Worm (Caenorhabditis elegans) whole organism, L4 larva: ENCODE measurements around the gene F27E5.5.
A peak's percentile ranks its signal among the peaks of the same experiment; 100 is the strongest.

Experiments used
- R02D3.7 ChIP-seq: fragments of 150-350 bp; sonication (generic microtip); optimal IDR thresholded peaks from 3 replicates; lab custom pipeline; 2014; ENCODE audit warnings: missing biosample characterization, missing genetic modification characterization
- Y48G9A.11 ChIP-seq: fragments of 200-800 bp; sonication (Bioruptor generic); IDR thresholded peaks from 2 replicates; pipeline ENCODE4 v1.3.6; 2022; ENCODE audit warnings: missing genetic modification reagents, missing genetic modification characterization, missing compliant biosample characterization
- Y5F2A.4 ChIP-seq: fragments of 200-800 bp; sonication (Bioruptor generic); optimal IDR thresholded peaks from 2 replicates; lab custom pipeline; 2018; ENCODE audit warnings: mild to moderate bottlenecking, missing genetic modification characterization, missing compliant biosample characterization
- aha-1 ChIP-seq: fragments of 150-350 bp; peaks from one replicate; lab custom pipeline; 2014; ENCODE audit warnings: missing biosample characterization, missing genetic modification characterization
- ceh-82 ChIP-seq: sonication (generic microtip); optimal IDR thresholded peaks from 2 replicates; lab custom pipeline; 2017; ENCODE audit warnings: missing biosample characterization, missing genetic modification characterization
- cey-2 ChIP-seq: sonication (generic microtip); optimal IDR thresholded peaks from 3 replicates; lab custom pipeline; 2017; ENCODE audit warnings: missing genetic modification characterization, mild to moderate bottlenecking, missing compliant biosample characterization, antibody characterized with exemption, borderline replicate concordance; ENCODE audit not compliant: insufficient read depth
- daf-8 ChIP-seq: fragments of 200-800 bp; sonication (Bioruptor generic); IDR thresholded peaks from 2 replicates; pipeline ENCODE4 v1.3.6; 2022; ENCODE audit warnings: missing genetic modification characterization, missing compliant biosample characterization
- egl-27 ChIP-seq: sonication (generic microtip); optimal IDR thresholded peaks from 3 replicates; lab custom pipeline; 2017; ENCODE audit warnings: missing biosample characterization, missing genetic modification reagents, missing genetic modification characterization
- egl-43 ChIP-seq: fragments of 200-800 bp; sonication (Bioruptor generic); IDR thresholded peaks from 2 replicates; pipeline ENCODE4 v1.3.6; 2022; ENCODE audit warnings: missing genetic modification reagents, missing genetic modification characterization, missing compliant biosample characterization
- fos-1 ChIP-seq: fragments of 150-350 bp; optimal IDR thresholded peaks from 2 replicates; lab custom pipeline; 2014; ENCODE audit warnings: missing biosample characterization, missing genetic modification characterization
- hlh-11 ChIP-seq: fragments of 200-800 bp; sonication (Bioruptor generic); optimal IDR thresholded peaks from 2 replicates; lab custom pipeline; 2018; ENCODE audit warnings: mild to moderate bottlenecking, missing genetic modification characterization, missing compliant biosample characterization
- hlh-30 ChIP-seq: sonication (generic microtip); optimal IDR thresholded peaks from 2 replicates; lab custom pipeline; 2017; ENCODE audit warnings: antibody characterized with exemption, mild to moderate bottlenecking, missing genetic modification characterization, missing compliant biosample characterization; ENCODE audit not compliant: insufficient read depth
- lin-38 ChIP-seq: fragments of 200-800 bp; sonication (Bioruptor generic); IDR thresholded peaks from 2 replicates; pipeline ENCODE4 v1.3.6; 2022; ENCODE audit warnings: missing genetic modification reagents, missing genetic modification characterization, missing compliant biosample characterization
- mdt-29 ChIP-seq: fragments of 200-800 bp; sonication (Bioruptor generic); IDR thresholded peaks from 2 replicates; pipeline ENCODE4 v1.3.6; 2022; ENCODE audit warnings: missing genetic modification reagents, missing genetic modification characterization, missing compliant biosample characterization
- nhr-102 ChIP-seq: sonication (generic microtip); optimal IDR thresholded peaks from 2 replicates; lab custom pipeline; 2016; ENCODE audit warnings: mild to moderate bottlenecking, missing genetic modification characterization, moderate library complexity, missing compliant biosample characterization
- nhr-11 ChIP-seq: fragments of 150-350 bp; optimal IDR thresholded peaks from 2 replicates; lab custom pipeline; 2014; ENCODE audit warnings: missing biosample characterization, missing genetic modification characterization
- nhr-28 ChIP-seq: fragments of 150-350 bp; optimal IDR thresholded peaks from 2 replicates; lab custom pipeline; 2014; ENCODE audit warnings: missing biosample characterization, missing genetic modification characterization
- nhr-6 ChIP-seq: fragments of 150-350 bp; optimal IDR thresholded peaks from 2 replicates; lab custom pipeline; 2014; ENCODE audit warnings: missing biosample characterization, missing genetic modification characterization
- nhr-76 ChIP-seq: fragments of 150-350 bp; optimal IDR thresholded peaks from 2 replicates; lab custom pipeline; 2014; ENCODE audit warnings: missing biosample characterization, missing genetic modification characterization
- nhr-77 ChIP-seq: fragments of 150-350 bp; optimal IDR thresholded peaks from 2 replicates; lab custom pipeline; 2014; ENCODE audit warnings: missing biosample characterization, missing genetic modification characterization
- rbr-2 ChIP-seq: sonication (generic microtip); optimal IDR thresholded peaks from 2 replicates; lab custom pipeline; 2016; ENCODE audit warnings: missing genotype, missing genetic modification characterization, missing compliant biosample characterization
- set-16 ChIP-seq: fragments of 200-800 bp; sonication (Bioruptor generic); IDR thresholded peaks from 2 replicates; pipeline ENCODE4 v1.3.6; 2022; ENCODE audit warnings: missing genetic modification reagents, missing genetic modification characterization, missing compliant biosample characterization
- snpc-1.2 ChIP-seq: fragments of 200-800 bp; sonication (Bioruptor generic); IDR thresholded peaks from 2 replicates; pipeline ENCODE4 v1.3.6; 2022; ENCODE audit warnings: missing genetic modification reagents, missing genetic modification characterization, missing compliant biosample characterization
- snpc-4 ChIP-seq: fragments of 150-350 bp; optimal IDR thresholded peaks from 2 replicates; lab custom pipeline; 2014; ENCODE audit warnings: missing biosample characterization, missing genetic modification characterization
- spr-1 ChIP-seq: sonication (generic microtip); optimal IDR thresholded peaks from 2 replicates; lab custom pipeline; 2016; ENCODE audit warnings: mild to moderate bottlenecking, missing genetic modification characterization, missing compliant biosample characterization
- tra-1 ChIP-seq: fragments of 200-800 bp; sonication (Bioruptor generic); IDR thresholded peaks from 2 replicates; pipeline ENCODE4 v1.3.6; 2022; ENCODE audit warnings: missing genetic modification reagents, missing genetic modification characterization, missing compliant biosample characterization
- unc-62 ChIP-seq, 3 experiments: fragments of 150-350 bp in 1 of 3; sonication (generic microtip); optimal IDR thresholded peaks in 2 of 3; peaks in 1 of 3; 1 replicate in 1 of 3; 2 replicates in 2 of 3; lab custom pipeline; 2014 to 2017; ENCODE audit warnings: missing biosample characterization in 3 of 3, missing genetic modification characterization in 3 of 3, missing genetic modification reagents in 3 of 3, missing genotype in 1 of 3
- vab-7 ChIP-seq: fragments of 200-800 bp; sonication (Bioruptor generic); IDR thresholded peaks from 2 replicates; pipeline ENCODE4 v1.3.6; 2022; ENCODE audit warnings: missing genetic modification reagents, missing genetic modification characterization, missing compliant biosample characterization
- zip-2 ChIP-seq: fragments of 150-350 bp; optimal IDR thresholded peaks from 2 replicates; lab custom pipeline; 2014; ENCODE audit warnings: missing biosample characterization, missing genetic modification characterization
- ztf-11 ChIP-seq: fragments of 150-350 bp; optimal IDR thresholded peaks from 2 replicates; lab custom pipeline; 2014; ENCODE audit warnings: missing biosample characterization, missing genetic modification characterization

F27E5.5 gene

DNA sequence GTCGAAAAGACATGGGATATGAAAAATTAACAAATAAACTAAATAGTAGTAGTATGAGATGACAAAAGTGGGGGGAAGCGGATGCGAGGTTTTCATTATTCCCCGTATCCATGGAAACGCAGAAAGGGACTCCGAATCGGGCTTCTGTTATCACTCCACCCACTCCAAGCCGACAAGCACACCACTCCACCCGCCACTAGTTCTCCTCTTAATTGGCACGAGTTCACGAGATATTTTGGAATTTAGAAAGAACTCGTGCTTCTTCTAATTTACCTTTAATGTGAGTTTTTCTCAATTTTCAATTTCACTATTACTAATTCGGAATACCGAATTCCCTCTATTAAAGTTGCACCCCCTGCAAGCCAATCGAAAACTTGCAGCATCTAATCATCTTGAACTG, 34.7 kb upstream of the F27E5.5 start:
- no peak for TF ChIP-seq ztf-11 (tag; lab: Kevin White, UChicago)
- peak in 1 of 2 experiments; percentile 29 for TF ChIP-seq unc-62 (GFP tag; optimal IDR thresholded peaks at IDR 0.05 in 1 of 2; lab: Kevin White, UChicago)
- no peak for TF ChIP-seq unc-62 (tag; optimal IDR thresholded peaks at IDR 0.05; lab: Kevin White, UChicago)
- no peak for TF ChIP-seq rbr-2 (tag; lab: Kevin White, UChicago)
- TF ChIP-seq, all 104 proteins: peak for 1

DNA sequence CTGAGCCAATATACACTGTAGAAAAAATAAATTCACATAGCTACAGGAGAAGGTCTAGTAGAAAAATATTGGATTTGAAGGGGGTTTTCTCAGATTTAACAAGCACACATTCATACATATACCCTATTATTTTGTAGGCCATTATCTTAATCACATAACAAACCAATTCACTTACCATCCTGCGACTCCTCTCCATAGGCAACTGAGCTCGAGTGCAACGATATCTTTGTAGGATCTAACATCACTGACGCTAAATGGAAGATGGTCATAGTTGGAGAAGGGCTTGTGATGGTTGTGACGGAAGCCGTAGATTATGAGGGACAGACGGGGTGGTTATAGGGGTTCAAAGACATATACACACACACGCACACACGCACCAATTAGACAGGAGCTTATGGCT, 32.5 kb upstream of the F27E5.5 start:
- TF ChIP-seq nhr-76 (tag; lab: Kevin White, UChicago): no peak
- TF ChIP-seq aha-1 (tag; lab: Kevin White, UChicago): peak; percentile 66
- TF ChIP-seq nhr-77 (tag; lab: Kevin White, UChicago): no peak
- no peak for TF ChIP-seq nhr-28 (tag; lab: Kevin White, UChicago)
- no peak for TF ChIP-seq snpc-1.2 (GFP tag; lab: Robert Waterston, UW)

- TF ChIP-seq nhr-11 (tag; lab: Kevin White, UChicago) (peak; percentile 24), R02D3.7 (tag; lab: Kevin White, UChicago) (no peak)
Measured at ce11 chrII:10162785-10163184, 31.1 kb upstream of the F27E5.5 start.

DNA sequence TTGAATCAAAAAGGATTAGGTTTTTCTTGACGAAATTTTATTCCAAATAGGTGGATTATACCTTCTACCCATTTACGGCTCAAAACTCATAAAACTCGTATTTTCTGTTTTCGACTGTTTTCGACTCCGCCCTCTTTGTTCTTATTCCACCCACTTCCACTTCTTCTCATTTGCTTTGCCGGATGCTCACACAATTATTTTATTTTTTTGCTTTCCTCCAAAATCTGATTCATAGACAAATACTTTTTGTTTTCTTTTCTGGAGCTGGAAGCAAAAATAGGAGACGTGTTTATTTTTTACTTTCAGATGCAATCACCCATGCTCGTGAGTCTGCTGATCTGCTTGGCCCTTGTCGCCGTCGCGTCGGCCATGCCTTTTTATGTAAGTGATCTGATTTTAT, 23.4 kb upstream of the F27E5.5 start, which contains the start of gene nlp-63:
Gene nlp-63, plus strand, starts transcription at position 301 of the 400 bp plus-strand sequence.
- no peak for TF ChIP-seq daf-8 (GFP tag; lab: Robert Waterston, UW)
- no peak for TF ChIP-seq egl-27 (tag; lab: Kevin White, UChicago)
- no peak for TF ChIP-seq lin-38
- TF ChIP-seq egl-43 (GFP tag; lab: Robert Waterston, UW): no peak
- no peak for TF ChIP-seq aha-1 (tag; lab: Kevin White, UChicago)

- no peak for TF ChIP-seq rbr-2 (tag; lab: Kevin White, UChicago)
- no peak for TF ChIP-seq nhr-102 (tag; lab: Kevin White, UChicago)
- TF ChIP-seq cey-2: no peak
- no peak for TF ChIP-seq ceh-82 (tag; lab: Kevin White, UChicago)
- TF ChIP-seq set-16 (GFP tag; lab: Robert Waterston, UW): no peak
- no peak for TF ChIP-seq Y48G9A.11 (GFP tag; lab: Robert Waterston, UW)
Measured at ce11 chrII:10147502-10147901, 15.8 kb upstream of the F27E5.5 start.

- TF ChIP-seq hlh-11 (tag; lab: Kevin White, UChicago): no peak
- no peak for TF ChIP-seq hlh-30
- no peak for TF ChIP-seq Y5F2A.4 (GFP tag; lab: Kevin White, UChicago)
- peak; percentile 88 for TF ChIP-seq aha-1 (tag; lab: Kevin White, UChicago)
- no peak for TF ChIP-seq spr-1 (tag; lab: Kevin White, UChicago)
- peak in 1 of 2 experiments; percentile 3 for TF ChIP-seq unc-62 (GFP tag; optimal IDR thresholded peaks at IDR 0.05 in 1 of 2; lab: Kevin White, UChicago)
- TF ChIP-seq unc-62 (tag; optimal IDR thresholded peaks at IDR 0.05; lab: Kevin White, UChicago): no peak
- no peak for TF ChIP-seq snpc-4 (tag; lab: Kevin White, UChicago)
- TF ChIP-seq rbr-2 (tag; lab: Kevin White, UChicago): no peak
- TF ChIP-seq zip-2: no peak
- TF ChIP-seq nhr-6: no peak
- TF ChIP-seq mdt-29: no peak
- no peak for TF ChIP-seq nhr-11 (tag; lab: Kevin White, UChicago)
- TF ChIP-seq fos-1 (tag; lab: Kevin White, UChicago): no peak
- no peak for TF ChIP-seq vab-7 (GFP tag; lab: Robert Waterston, UW)
- no peak for TF ChIP-seq tra-1 (GFP tag; lab: Robert Waterston, UW)
Measured at ce11 chrII:10146488-10146887, 14.8 kb upstream of the F27E5.5 start, which contains the start of gene pax-3. TSS of gene pax-3 (plus strand) at chrII:10146570.
